Fruit fly (Drosophila melanogaster) whole organism, embryonic: ENCODE measurements around the gene Vdup1.
A peak's percentile ranks its signal among the peaks of the same experiment; 100 is the strongest.

Experiments
- CG10267 ChIP-seq: fragments of 200-800 bp; sonication (Bioruptor generic); optimal IDR thresholded peaks from 2 replicates; lab custom pipeline; 2018; ENCODE audit warnings: missing biosample characterization, mild to moderate bottlenecking, missing genetic modification characterization, moderate library complexity
- CG10274 ChIP-seq: fragments of 200-800 bp; sonication (Bioruptor generic); optimal IDR thresholded peaks from 3 replicates; lab custom pipeline; 2017; ENCODE audit warnings: missing biosample characterization, mild to moderate bottlenecking, missing genetic modification characterization
- CG10959 ChIP-seq: fragments of 200-800 bp; sonication (Bioruptor generic); IDR thresholded peaks from 2 replicates; pipeline ENCODE4 v1.3.6; 2022; ENCODE audit warnings: missing biosample characterization, missing genetic modification characterization
- CG11093 ChIP-seq: fragments of 200-800 bp; sonication (Bioruptor generic); IDR thresholded peaks from 3 replicates; pipeline ENCODE4 v1.3.6; 2022; ENCODE audit warnings: missing biosample characterization, missing genetic modification characterization
- CG11456 ChIP-seq: fragments of 200-800 bp; sonication (Bioruptor generic); IDR thresholded peaks from 3 replicates; pipeline ENCODE4 v1.3.6; 2022; ENCODE audit warnings: missing biosample characterization, missing genetic modification characterization
- CG11504 ChIP-seq: fragments of 200-800 bp; sonication (Bioruptor generic); optimal IDR thresholded peaks from 3 replicates; lab custom pipeline; 2019; ENCODE audit warnings: missing biosample characterization, mild to moderate bottlenecking, missing genetic modification characterization, moderate library complexity
- CG12155 ChIP-seq: fragments of 200-800 bp; sonication (Bioruptor generic); optimal IDR thresholded peaks from 3 replicates; lab custom pipeline; 2016; ENCODE audit warnings: missing biosample characterization, missing genetic modification characterization
- CG14860 ChIP-seq: fragments of 200-800 bp; sonication (Bioruptor generic); IDR thresholded peaks from 3 replicates; pipeline ENCODE4 v1.3.6; 2022; ENCODE audit warnings: missing biosample characterization, missing genetic modification characterization; ENCODE audit not compliant: partially characterized antibody
- CG15269 ChIP-seq: fragments of 200-800 bp; sonication (Bioruptor generic); optimal IDR thresholded peaks from 2 replicates; lab custom pipeline; 2018; ENCODE audit warnings: missing biosample characterization, mild to moderate bottlenecking, missing genetic modification characterization, moderate library complexity
- CG1529 ChIP-seq: fragments of 200-800 bp; sonication (Bioruptor generic); optimal IDR thresholded peaks from 3 replicates; lab custom pipeline; 2018; ENCODE audit warnings: missing biosample characterization, missing genetic modification characterization
- CG16813 ChIP-seq: fragments of 200-800 bp; sonication (Bioruptor generic); IDR thresholded peaks from 3 replicates; pipeline ENCODE4 v1.3.6; 2022; ENCODE audit warnings: missing biosample characterization, missing genetic modification characterization; ENCODE audit not compliant: partially characterized antibody
- CG2129 ChIP-seq: fragments of 200-800 bp; sonication (Bioruptor generic); IDR thresholded peaks from 2 replicates; pipeline ENCODE4 v1.3.6; 2022; ENCODE audit warnings: missing biosample characterization, missing genetic modification characterization; ENCODE audit not compliant: partially characterized antibody
- CG2678 ChIP-seq: fragments of 200-800 bp; sonication (Bioruptor generic); optimal IDR thresholded peaks from 3 replicates; lab custom pipeline; 2019; ENCODE audit warnings: missing biosample characterization, mild to moderate bottlenecking, missing genetic modification characterization, moderate library complexity
- CG31224 ChIP-seq: fragments of 200-800 bp; sonication (Bioruptor generic); IDR thresholded peaks from 2 replicates; pipeline ENCODE4 v1.3.6; 2022; ENCODE audit warnings: missing biosample characterization, missing genetic modification characterization
- CG33213 ChIP-seq: fragments of 200-800 bp; sonication (Bioruptor generic); optimal IDR thresholded peaks from 3 replicates; lab custom pipeline; 2016; ENCODE audit warnings: missing biosample characterization, missing genetic modification characterization
- CG3995 ChIP-seq: fragments of 200-800 bp; sonication (Bioruptor generic); optimal IDR thresholded peaks from 3 replicates; lab custom pipeline; 2016; ENCODE audit warnings: missing biosample characterization, missing genetic modification characterization
- CG4328 ChIP-seq: fragments of 200-800 bp; sonication (Bioruptor generic); optimal IDR thresholded peaks from 3 replicates; lab custom pipeline; 2017; ENCODE audit warnings: missing biosample characterization, missing genetic modification reagents, missing genetic modification characterization
- CG5953 ChIP-seq: fragments of 200-800 bp; sonication (Bioruptor generic); IDR thresholded peaks from 2 replicates; pipeline ENCODE4 v1.3.6; 2022; ENCODE audit warnings: missing biosample characterization, missing genetic modification characterization
- Dbx ChIP-seq: fragments of 200-800 bp; sonication (Bioruptor generic); IDR thresholded peaks from 3 replicates; pipeline ENCODE4 v1.3.6; 2022; ENCODE audit warnings: missing biosample characterization, missing genetic modification characterization
- E2f2 ChIP-seq: fragments of 200-800 bp; sonication (Bioruptor generic); IDR thresholded peaks from 2 replicates; pipeline ENCODE4 v1.3.6; 2022; ENCODE audit warnings: missing biosample characterization, missing genetic modification characterization
- Hey ChIP-seq: fragments of 200-800 bp; sonication (Bioruptor generic); optimal IDR thresholded peaks from 3 replicates; lab custom pipeline; 2018; ENCODE audit warnings: missing biosample characterization, mild to moderate bottlenecking, missing genetic modification characterization
- Hmx ChIP-seq: fragments of 200-800 bp; sonication (Bioruptor generic); optimal IDR thresholded peaks from 2 replicates; lab custom pipeline; 2016; ENCODE audit warnings: missing biosample characterization, missing genetic modification characterization
- Ravus ChIP-seq: fragments of 200-800 bp; sonication (Bioruptor generic); IDR thresholded peaks from 2 replicates; pipeline ENCODE4 v1.3.6; 2022; ENCODE audit warnings: missing biosample characterization, missing genetic modification characterization
- Side ChIP-seq: fragments of 200-800 bp; sonication (Bioruptor generic); optimal IDR thresholded peaks from 2 replicates; lab custom pipeline; 2016; ENCODE audit warnings: missing biosample characterization, missing genetic modification characterization
- Sry-β ChIP-seq: fragments of 200-800 bp; sonication (Bioruptor generic); optimal IDR thresholded peaks from 2 replicates; lab custom pipeline; 2018; ENCODE audit warnings: missing biosample characterization, mild to moderate bottlenecking, missing genetic modification characterization, moderate library complexity
- Ssrp ChIP-seq: fragments of 200-800 bp; sonication (Bioruptor generic); optimal IDR thresholded peaks from 2 replicates; lab custom pipeline; 2018; ENCODE audit warnings: missing biosample characterization, mild to moderate bottlenecking, missing genetic modification characterization, moderate library complexity
- Xbp1 ChIP-seq: fragments of 200-800 bp; sonication (Bioruptor generic); optimal IDR thresholded peaks from 3 replicates; lab custom pipeline; 2016; ENCODE audit warnings: missing biosample characterization, mild to moderate bottlenecking, missing genetic modification characterization
- ab ChIP-seq: fragments of 200-800 bp; sonication (Bioruptor generic); optimal IDR thresholded peaks from 2 replicates; lab custom pipeline; 2016; ENCODE audit warnings: missing biosample characterization, missing genetic modification characterization
- al ChIP-seq: fragments of 200-800 bp; sonication (Bioruptor generic); IDR thresholded peaks from 2 replicates; pipeline ENCODE4 v1.3.6; 2022; ENCODE audit warnings: missing biosample characterization, missing genetic modification characterization
- ase ChIP-seq: fragments of 200-800 bp; sonication (Bioruptor generic); IDR thresholded peaks from 3 replicates; pipeline ENCODE4 v1.3.6; 2022; ENCODE audit warnings: missing biosample characterization, missing genetic modification characterization
- ato ChIP-seq: fragments of 200-800 bp; sonication (Bioruptor generic); IDR thresholded peaks from 2 replicates; pipeline ENCODE4 v1.3.6; 2022; ENCODE audit warnings: missing biosample characterization, missing genetic modification characterization; ENCODE audit not compliant: partially characterized antibody
- cg ChIP-seq: fragments of 200-800 bp; sonication (Bioruptor generic); optimal IDR thresholded peaks from 3 replicates; lab custom pipeline; 2019; ENCODE audit warnings: missing biosample characterization, mild to moderate bottlenecking, missing genetic modification characterization, moderate library complexity
- chif ChIP-seq, 2 experiments: fragments of 200-800 bp; sonication (Bioruptor generic); optimal IDR thresholded peaks; 3 replicates each; lab custom pipeline; 2016; ENCODE audit warnings: missing biosample characterization in 2 of 2, missing genetic modification characterization in 2 of 2
- ci ChIP-seq: fragments of 200-800 bp; sonication (Bioruptor generic); IDR thresholded peaks from 3 replicates; pipeline ENCODE4 v1.3.6; 2022; ENCODE audit warnings: missing biosample characterization, missing genetic modification characterization
- cwo ChIP-seq: fragments of 200-800 bp; sonication (Bioruptor generic); optimal IDR thresholded peaks from 3 replicates; lab custom pipeline; 2017; ENCODE audit warnings: missing biosample characterization, missing genetic modification characterization, mild to moderate bottlenecking, moderate library complexity, missing genetic modification reagents
- dimm ChIP-seq: fragments of 200-800 bp; sonication (Bioruptor generic); IDR thresholded peaks from 2 replicates; pipeline ENCODE4 v1.3.6; 2022; ENCODE audit warnings: missing biosample characterization, missing genetic modification characterization
- dm ChIP-seq: fragments of 200-800 bp; sonication (Bioruptor generic); optimal IDR thresholded peaks from 3 replicates; lab custom pipeline; 2016; ENCODE audit warnings: missing biosample characterization, missing genetic modification characterization
- dysf ChIP-seq: fragments of 200-800 bp; sonication (Bioruptor generic); IDR thresholded peaks from 3 replicates; pipeline ENCODE4 v1.3.6; 2022; ENCODE audit warnings: missing biosample characterization, missing genetic modification characterization
- esg ChIP-seq: fragments of 200-800 bp; sonication (Bioruptor generic); conservative IDR thresholded peaks from 2 replicates; pipeline ENCODE4 v1.3.6; 2022; ENCODE audit warnings: missing biosample characterization, missing genetic modification characterization
- fru ChIP-seq: fragments of >200 bp; optimal IDR thresholded peaks from 2 replicates; lab custom pipeline; 2017
- ham ChIP-seq: fragments of 200-800 bp; sonication (Bioruptor generic); IDR thresholded peaks from 2 replicates; pipeline ENCODE4 v1.3.6; 2022; ENCODE audit warnings: missing biosample characterization, missing genetic modification characterization
- insv ChIP-seq, 2 experiments: fragments of 200-800 bp; sonication (Bioruptor generic); optimal IDR thresholded peaks; 3 replicates each; lab custom pipeline; 2016 to 2018; ENCODE audit warnings: missing biosample characterization in 2 of 2, missing genetic modification characterization in 2 of 2
- kni ChIP-seq: fragments of 200-800 bp; sonication (Bioruptor generic); optimal IDR thresholded peaks from 3 replicates; lab custom pipeline; 2017; ENCODE audit warnings: mild to moderate bottlenecking, missing biosample characterization, missing genetic modification reagents, missing genetic modification characterization
- knrl ChIP-seq: fragments of 200-800 bp; sonication (Bioruptor generic); IDR thresholded peaks from 3 replicates; pipeline ENCODE4 v1.3.6; 2022; ENCODE audit warnings: missing biosample characterization, missing genetic modification characterization; ENCODE audit not compliant: partially characterized antibody
- sim ChIP-seq: fragments of 200-800 bp; sonication (Bioruptor generic); IDR thresholded peaks from 2 replicates; pipeline ENCODE4 v1.3.6; 2022; ENCODE audit warnings: missing biosample characterization, missing genetic modification characterization
- slp2 ChIP-seq: fragments of 200-800 bp; sonication (Bioruptor generic); optimal IDR thresholded peaks from 2 replicates; lab custom pipeline; 2016; ENCODE audit warnings: missing biosample characterization, missing genetic modification characterization
- tx ChIP-seq: fragments of 200-800 bp; sonication (Bioruptor generic); optimal IDR thresholded peaks from 2 replicates; lab custom pipeline; 2016; ENCODE audit warnings: missing biosample characterization, missing genetic modification characterization
- wek ChIP-seq: fragments of 200-800 bp; sonication (Bioruptor generic); optimal IDR thresholded peaks from 3 replicates; lab custom pipeline; 2018; ENCODE audit warnings: missing biosample characterization, mild to moderate bottlenecking, missing genetic modification characterization, moderate library complexity
- wor ChIP-seq: fragments of 200-800 bp; sonication (Bioruptor generic); IDR thresholded peaks from 2 replicates; pipeline ENCODE4 v1.3.6; 2022; ENCODE audit warnings: missing biosample characterization, missing genetic modification characterization
- zf30C ChIP-seq: fragments of 200-800 bp; sonication (Bioruptor generic); optimal IDR thresholded peaks from 3 replicates; lab custom pipeline; 2018; ENCODE audit warnings: missing biosample characterization, mild to moderate bottlenecking, missing genetic modification characterization

Gene Vdup1

dm6 chr3L:131151-131997 lies 47.4 kb downstream of the Vdup1 start (continued):
- TF ChIP-seq ci (GFP tag; lab: Robert Waterston, UW) (peak; percentile 66), E2f2 (GFP tag; lab: Robert Waterston, UW) (peak; percentile 23; the same call in 1 of the 2 replicates), ato (no peak), Dbx (GFP tag; lab: Robert Waterston, UW) (no peak; the same call in 2 of the 3 replicates), CG10274 (GFP tag; lab: Kevin White, UChicago) (no peak), ase (GFP tag; lab: Robert Waterston, UW) (no peak), cwo (GFP tag; lab: Kevin White, UChicago) (peak; percentile 54), wor (GFP tag; lab: Robert Waterston, UW) (no peak), slp2 (peak; percentile 54), CG12155 (GFP tag; lab: Kevin White, UChicago) (no peak), knrl (GFP tag; lab: Robert Waterston, UW) (no peak), CG1529 (peak; percentile 39), Ssrp (tag; lab: Kevin White, UChicago) (no peak), dimm (GFP tag; lab: Robert Waterston, UW) (no peak), CG33213 (no peak), zf30C (peak; percentile 54), esg (GFP tag; lab: Robert Waterston, UW) (no peak), cg (GFP tag; lab: Kevin White, UChicago) (peak; percentile 83), wek (GFP tag; lab: Kevin White, UChicago) (peak; percentile 56), CG4328 (GFP tag; lab: Kevin White, UChicago) (peak; percentile 48), CG5953 (no peak), CG2678 (peak; percentile 11), dysf (GFP tag; lab: Robert Waterston, UW) (peak; percentile 9; the same call in 1 of the 3 replicates), fru (no peak), dm (GFP tag; lab: Kevin White, UChicago) (no peak), CG10267 (tag; lab: Kevin White, UChicago) (no peak), al (GFP tag; lab: Robert Waterston, UW) (no peak), CG2129 (GFP tag; lab: Robert Waterston, UW) (no peak), sim (GFP tag; lab: Robert Waterston, UW) (no peak), CG3995 (GFP tag; lab: Kevin White, UChicago) (no peak), tx (GFP tag; lab: Kevin White, UChicago) (no peak), Side (GFP tag; lab: Kevin White, UChicago) (peak; percentile 23), Hey (tag; lab: Kevin White, UChicago) (peak; percentile 55), CG11504 (peak; percentile 36), CG16813 (GFP tag; lab: Robert Waterston, UW) (peak; percentile 6; the same call in 1 of the 3 replicates), Sry-β (GFP tag; lab: Kevin White, UChicago) (peak; percentile 28), CG15269 (peak; percentile 33), CG11093 (GFP tag; lab: Robert Waterston, UW) (no peak), CG31224 (GFP tag; lab: Robert Waterston, UW) (0 out of 2 replicates have a peak, but pooled peaks have one; percentile 25), CG14860 (no peak), ab (GFP tag; lab: Kevin White, UChicago) (no peak), kni (GFP tag; lab: Kevin White, UChicago) (peak; percentile 97), Xbp1 (GFP tag; lab: Kevin White, UChicago) (no peak), Ravus (GFP tag; lab: Robert Waterston, UW) (no peak), CG11456 (GFP tag; lab: Robert Waterston, UW) (no peak), ham (GFP tag; lab: Robert Waterston, UW) (no peak), chif (GFP tag; optimal IDR thresholded peaks at IDR 0.05; lab: Kevin White, UChicago) (no peak), Hmx (GFP tag; lab: Kevin White, UChicago) (no peak), insv (GFP tag; optimal IDR thresholded peaks at IDR 0.05; lab: Kevin White, UChicago) (peak; percentile 31 to 93), CG10959 (no peak)
